Worm (Caenorhabditis elegans): ENCODE measurements around the gene msp-50.

- peak; percentile 30 for TF ChIP-seq jun-1 (tag; optimal IDR thresholded peaks at IDR 0.05)
- no peak for TF ChIP-seq mml-1 (tag; optimal IDR thresholded peaks at IDR 0.05)
- TF ChIP-seq mdl-1 (tag; optimal IDR thresholded peaks at IDR 0.05) = no peak
- peak; percentile 71 for TF ChIP-seq nfya-1 (tag; optimal IDR thresholded peaks at IDR 0.05; ENCODE audit: insufficient read depth)
- no peak for TF ChIP-seq fos-1 (tag; optimal IDR thresholded peaks at IDR 0.05)
- TF ChIP-seq ZK546.5 (tag; optimal IDR thresholded peaks at IDR 0.05) = no peak
- TF ChIP-seq snpc-4 (tag; optimal IDR thresholded peaks at IDR 0.05) = peak; percentile 20
- no peak for TF ChIP-seq aly-2 (tag; optimal IDR thresholded peaks at IDR 0.05)
- TF ChIP-seq lin-39 (tag; optimal IDR thresholded peaks at IDR 0.05) = peak; percentile 30
- TF ChIP-seq zag-1 (tag; optimal IDR thresholded peaks at IDR 0.05) = no peak
- no peak for TF ChIP-seq R02D3.7 (tag; optimal IDR thresholded peaks at IDR 0.05)
Measured at ce11 chrII:5182451-5182850, 17.1 kb upstream of the msp-50 start.

All from whole organism, L3 larva.